Worm (Caenorhabditis elegans): ENCODE data around the gene athp-1.

DNA sequence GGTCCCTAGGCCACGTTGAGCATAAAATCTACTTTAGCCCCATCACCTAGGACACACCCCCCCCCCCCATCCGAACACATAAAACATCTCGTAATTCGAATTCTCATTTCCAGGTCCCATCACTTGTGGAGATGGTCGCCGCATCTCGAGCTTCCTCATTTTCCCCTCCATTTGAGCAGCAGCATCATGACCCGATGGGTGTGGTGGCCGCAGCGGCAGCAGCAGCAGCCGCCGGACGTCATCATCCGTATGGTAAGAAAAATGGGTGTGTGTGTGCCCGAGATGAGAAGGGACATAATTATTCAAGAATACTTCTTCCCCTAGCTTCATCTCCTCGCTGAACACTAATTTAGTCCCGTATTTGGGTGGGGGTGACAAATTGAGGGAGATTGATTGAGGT is 39.9 kb downstream of the athp-1 start:
- TF ChIP-seq T23F11.4 (GFP tag; optimal IDR thresholded peaks at IDR 0.05) (no peak), K02D7.2 (tag; optimal IDR thresholded peaks at IDR 0.05) (no peak), ceh-14 (tag; optimal IDR thresholded peaks at IDR 0.05) (no peak), sdc-2 (tag; optimal IDR thresholded peaks at IDR 0.05) (no peak), elt-2 (tag; optimal IDR thresholded peaks at IDR 0.05) (no peak), ttx-3 (tag; optimal IDR thresholded peaks at IDR 0.05) (no peak), ceh-22 (tag; optimal IDR thresholded peaks at IDR 0.05) (no peak)
